Worm (Caenorhabditis elegans) whole organism, young adult: ENCODE measurements around the gene F27E5.8.

Experiments
- B0261.1 ChIP-seq: sonication (generic microtip); optimal IDR thresholded peaks from 2 replicates; lab custom pipeline; 2016; ENCODE audit warnings: mild to moderate bottlenecking, missing genetic modification characterization, moderate library complexity, missing compliant biosample characterization
- B0336.3 ChIP-seq: fragments of 200-800 bp; sonication (Bioruptor generic); IDR thresholded peaks from 2 replicates; pipeline ENCODE4 v1.3.6; 2022; ENCODE audit warnings: missing genetic modification characterization, missing compliant biosample characterization
- C17E4.6 ChIP-seq: fragments of 200-800 bp; sonication (Bioruptor generic); IDR thresholded peaks from 2 replicates; pipeline ENCODE4 v1.3.6; 2022; ENCODE audit warnings: missing genetic modification reagents, missing genetic modification characterization, missing compliant biosample characterization
- F37B4.10 ChIP-seq: fragments of 200-800 bp; sonication (Bioruptor generic); IDR thresholded peaks from 2 replicates; pipeline ENCODE4 v1.3.6; 2022; ENCODE audit warnings: missing genetic modification characterization, missing compliant biosample characterization
- F57A8.1 ChIP-seq: fragments of 200-800 bp; sonication (Bioruptor generic); optimal IDR thresholded peaks from 2 replicates; lab custom pipeline; 2018; ENCODE audit warnings: mild to moderate bottlenecking, missing genetic modification characterization, moderate library complexity, missing compliant biosample characterization
- K11D2.4 ChIP-seq: fragments of 200-800 bp; sonication (Bioruptor generic); IDR thresholded peaks from 2 replicates; pipeline ENCODE4 v1.3.6; 2022; ENCODE audit warnings: missing genetic modification reagents, missing genetic modification characterization, missing compliant biosample characterization
- K12H6.12 ChIP-seq: fragments of 200-800 bp; sonication (Bioruptor generic); optimal IDR thresholded peaks from 2 replicates; lab custom pipeline; 2018; ENCODE audit warnings: mild to moderate bottlenecking, missing genetic modification characterization, missing compliant biosample characterization
- Y79H2A.3 ChIP-seq: fragments of 200-800 bp; sonication (Bioruptor generic); conservative IDR thresholded peaks from 2 replicates; pipeline ENCODE4 v1.3.6; 2022; ENCODE audit warnings: missing genetic modification reagents, missing genetic modification characterization, missing compliant biosample characterization
- akir-1 ChIP-seq: fragments of 200-800 bp; sonication (Bioruptor generic); optimal IDR thresholded peaks from 2 replicates; lab custom pipeline; 2018; ENCODE audit warnings: mild to moderate bottlenecking, missing genetic modification characterization, moderate library complexity, missing compliant biosample characterization
- atf-7 ChIP-seq: sonication (generic microtip); optimal IDR thresholded peaks from 2 replicates; lab custom pipeline; 2017; ENCODE audit warnings: mild to moderate bottlenecking, missing genetic modification characterization, missing compliant biosample characterization
- attf-5 ChIP-seq: fragments of 200-800 bp; sonication (Bioruptor generic); optimal IDR thresholded peaks from 2 replicates; lab custom pipeline; 2018; ENCODE audit warnings: mild to moderate bottlenecking, missing genetic modification characterization, missing compliant biosample characterization
- ccch-3 ChIP-seq: fragments of 200-800 bp; sonication (Bioruptor generic); optimal IDR thresholded peaks from 2 replicates; lab custom pipeline; 2018; ENCODE audit warnings: mild to moderate bottlenecking, missing genetic modification characterization, missing compliant biosample characterization
- cebp-1 ChIP-seq, 2 experiments: fragments of 200-800 bp in 1 of 2; sonication (Bioruptor generic) in 1 of 2; sonication (generic microtip) in 1 of 2; IDR thresholded peaks in 1 of 2; optimal IDR thresholded peaks in 1 of 2; 2 replicates each; pipeline versions ENCODE4 v1.3.6 to Lab custom; 2017 to 2022; ENCODE audit warnings: missing compliant biosample characterization in 2 of 2, missing genetic modification characterization in 2 of 2, mild to moderate bottlenecking in 1 of 2, missing genetic modification reagents in 1 of 2, moderate library complexity in 1 of 2
- ceh-27 ChIP-seq: fragments of 200-800 bp; sonication (Bioruptor generic); optimal IDR thresholded peaks from 2 replicates; lab custom pipeline; 2018; ENCODE audit warnings: mild to moderate bottlenecking, missing genetic modification characterization, moderate library complexity, missing compliant biosample characterization
- ceh-91 ChIP-seq: fragments of 200-800 bp; sonication (Bioruptor generic); IDR thresholded peaks from 2 replicates; pipeline ENCODE4 v1.3.6; 2022; ENCODE audit warnings: missing genetic modification reagents, missing genetic modification characterization, missing compliant biosample characterization
- chd-7 ChIP-seq: sonication (generic microtip); optimal IDR thresholded peaks from 2 replicates; lab custom pipeline; 2016; ENCODE audit warnings: mild to moderate bottlenecking, missing genetic modification characterization, moderate library complexity, missing compliant biosample characterization
- die-1 ChIP-seq: sonication (generic microtip); optimal IDR thresholded peaks from 2 replicates; lab custom pipeline; 2016; ENCODE audit warnings: missing genotype, mild to moderate bottlenecking, missing genetic modification characterization, missing compliant biosample characterization
- dox-1 ChIP-seq: fragments of 200-800 bp; sonication (Bioruptor generic); IDR thresholded peaks from 2 replicates; pipeline ENCODE4 v1.3.6; 2022; ENCODE audit warnings: missing genetic modification reagents, missing genetic modification characterization, missing compliant biosample characterization
- egrh-3 ChIP-seq: fragments of 200-800 bp; sonication (Bioruptor generic); IDR thresholded peaks from 2 replicates; pipeline ENCODE4 v1.3.6; 2022; ENCODE audit warnings: missing genetic modification reagents, missing genetic modification characterization, missing compliant biosample characterization
- ekl-4 ChIP-seq: fragments of 200-800 bp; sonication (Bioruptor generic); IDR thresholded peaks from 2 replicates; pipeline ENCODE4 v1.3.6; 2022; ENCODE audit warnings: missing genetic modification reagents, missing genetic modification characterization, missing compliant biosample characterization
- gei-17 ChIP-seq: fragments of 200-800 bp; sonication (Bioruptor generic); optimal IDR thresholded peaks from 2 replicates; lab custom pipeline; 2018; ENCODE audit warnings: mild to moderate bottlenecking, missing genetic modification characterization, missing compliant biosample characterization
- hlh-26 ChIP-seq: fragments of 200-800 bp; sonication (Bioruptor generic); conservative IDR thresholded peaks from 2 replicates; pipeline ENCODE4 v1.3.6; 2022; ENCODE audit warnings: missing genetic modification reagents, missing genetic modification characterization, missing compliant biosample characterization
- hmg-1.2 ChIP-seq: fragments of 200-800 bp; sonication (Bioruptor generic); IDR thresholded peaks from 2 replicates; pipeline ENCODE4 v1.3.6; 2022; ENCODE audit warnings: missing genetic modification reagents, missing genetic modification characterization, missing compliant biosample characterization
- let-526 ChIP-seq: fragments of 200-800 bp; sonication (Bioruptor generic); IDR thresholded peaks from 2 replicates; pipeline ENCODE4 v1.3.6; 2022; ENCODE audit warnings: missing genetic modification reagents, missing genetic modification characterization, missing compliant biosample characterization
- let-607 ChIP-seq, 2 experiments: fragments of 200-800 bp in 1 of 2; sonication (Bioruptor generic) in 1 of 2; sonication (generic microtip) in 1 of 2; optimal IDR thresholded peaks; 2 replicates each; lab custom pipeline; 2016 to 2018; ENCODE audit warnings: mild to moderate bottlenecking in 2 of 2, missing compliant biosample characterization in 2 of 2, missing genetic modification characterization in 2 of 2, moderate library complexity in 2 of 2, missing genotype in 1 of 2
- lin-35 ChIP-seq, 3 experiments: fragments of 150-350 bp in 2 of 3; sonication (generic microtip) in 1 of 3; optimal IDR thresholded peaks; 2 replicates each; lab custom pipeline; 2014 to 2018; ENCODE audit warnings: missing biosample characterization in 3 of 3, missing genetic modification characterization in 3 of 3, missing genetic modification reagents in 3 of 3
- lin-40 ChIP-seq: sonication (generic microtip); optimal IDR thresholded peaks from 2 replicates; lab custom pipeline; 2016; ENCODE audit warnings: missing genetic modification characterization, mild to moderate bottlenecking, missing compliant biosample characterization, missing genotype, missing genetic modification reagents
- lir-1 ChIP-seq: fragments of 200-800 bp; sonication (Bioruptor generic); conservative IDR thresholded peaks from 2 replicates; pipeline ENCODE4 v1.3.6; 2022; ENCODE audit warnings: missing genetic modification reagents, missing genetic modification characterization, missing compliant biosample characterization
- lsl-1 ChIP-seq: fragments of 200-800 bp; sonication (Bioruptor generic); optimal IDR thresholded peaks from 2 replicates; lab custom pipeline; 2018; ENCODE audit warnings: mild to moderate bottlenecking, missing genetic modification characterization, moderate library complexity, missing compliant biosample characterization
- madf-10 ChIP-seq: sonication (generic microtip); optimal IDR thresholded peaks from 2 replicates; lab custom pipeline; 2016; ENCODE audit warnings: mild to moderate bottlenecking, missing genetic modification characterization, missing compliant biosample characterization
- madf-6 ChIP-seq: fragments of 200-800 bp; sonication (Bioruptor generic); IDR thresholded peaks from 2 replicates; pipeline ENCODE4 v1.3.6; 2022; ENCODE audit warnings: missing genetic modification reagents, missing genetic modification characterization, missing compliant biosample characterization
- nfyb-1 ChIP-seq: fragments of 200-800 bp; sonication (Bioruptor generic); IDR thresholded peaks from 2 replicates; pipeline ENCODE4 v1.3.6; 2022; ENCODE audit warnings: missing genetic modification reagents, missing genetic modification characterization, missing compliant biosample characterization
- nhr-27 ChIP-seq: fragments of 200-800 bp; sonication (Bioruptor generic); optimal IDR thresholded peaks from 2 replicates; lab custom pipeline; 2018; ENCODE audit warnings: mild to moderate bottlenecking, missing genetic modification characterization, moderate library complexity, missing compliant biosample characterization
- nhr-80 ChIP-seq: sonication (generic microtip); optimal IDR thresholded peaks from 2 replicates; lab custom pipeline; 2016; ENCODE audit warnings: missing genetic modification characterization, missing compliant biosample characterization
- rcor-1 ChIP-seq: fragments of 200-800 bp; sonication (Bioruptor generic); IDR thresholded peaks from 2 replicates; pipeline ENCODE4 v1.3.6; 2022; ENCODE audit warnings: missing genetic modification reagents, missing genetic modification characterization, missing compliant biosample characterization
- rpc-1 ChIP-seq, 2 experiments: fragments of 150-350 bp in 1 of 2; sonication (generic microtip) in 1 of 2; optimal IDR thresholded peaks; 2 replicates each; lab custom pipeline; 2014 to 2018; ENCODE audit warnings: missing biosample characterization in 1 of 2, missing genetic modification characterization in 1 of 2, missing genetic modification reagents in 1 of 2, missing genotype in 1 of 2
- snpc-4 ChIP-seq, 5 experiments: fragments of 150-350 bp in 1 of 5; sonication (generic microtip) in 4 of 5; optimal IDR thresholded peaks; 2 replicates each; lab custom pipeline; 2014 to 2018; ENCODE audit warnings: missing genetic modification characterization in 5 of 5, missing biosample characterization in 3 of 5, antibody characterized with exemption in 2 of 5, mild to moderate bottlenecking in 2 of 5, missing compliant biosample characterization in 2 of 5, missing genotype in 2 of 5, moderate library complexity in 2 of 5, missing genetic modification reagents in 1 of 5
- tbp1 ChIP-seq: fragments of 200-800 bp; sonication (Bioruptor generic); optimal IDR thresholded peaks from 2 replicates; lab custom pipeline; 2018; ENCODE audit warnings: mild to moderate bottlenecking, missing genetic modification characterization, missing compliant biosample characterization
- tlf-1 ChIP-seq: fragments of 200-800 bp; sonication (Bioruptor generic); optimal IDR thresholded peaks from 2 replicates; lab custom pipeline; 2018; ENCODE audit warnings: mild to moderate bottlenecking, missing genetic modification characterization, missing compliant biosample characterization
- zfh-2 ChIP-seq: fragments of 200-800 bp; sonication (Bioruptor generic); conservative IDR thresholded peaks from 2 replicates; pipeline ENCODE4 v1.3.6; 2022; ENCODE audit warnings: missing genetic modification reagents, missing genetic modification characterization, missing compliant biosample characterization
- zim-3 ChIP-seq: sonication (generic microtip); optimal IDR thresholded peaks from 2 replicates; lab custom pipeline; 2017; ENCODE audit warnings: mild to moderate bottlenecking, missing genetic modification characterization, moderate library complexity, missing compliant biosample characterization
- ztf-18 ChIP-seq: sonication (generic microtip); optimal IDR thresholded peaks from 2 replicates; lab custom pipeline; 2016; ENCODE audit warnings: missing genotype, mild to moderate bottlenecking, missing genetic modification characterization, missing compliant biosample characterization
- ztf-26 ChIP-seq: sonication (generic microtip); optimal IDR thresholded peaks from 2 replicates; lab custom pipeline; 2017; ENCODE audit warnings: missing genetic modification characterization, missing compliant biosample characterization

F27E5.8 gene

ce11 chrII:10168905-10169782 is 41.9 kb upstream of the F27E5.8 start, which contains the start of gene daf-19:
Gene daf-19, minus strand, starts transcription at chrII:10169346.
- TF ChIP-seq gei-17 (no peak), rcor-1 (GFP tag; lab: Robert Waterston, UW) (0 out of 2 replicates have a peak, but pooled peaks have one; percentile 29), attf-5 (GFP tag; lab: Kevin White, UChicago) (peak; percentile 38), ztf-26 (tag; lab: Kevin White, UChicago) (peak; percentile 6), B0336.3 (0 out of 2 replicates have a peak, but pooled peaks have one; percentile 21), tbp1 (GFP tag; lab: Kevin White, UChicago) (peak; percentile 24), nhr-27 (tag; lab: Kevin White, UChicago) (no peak), nhr-80 (tag; lab: Kevin White, UChicago) (peak; percentile 35), chd-7 (tag; lab: Kevin White, UChicago) (peak; percentile 40), let-526 (GFP tag; lab: Robert Waterston, UW) (no peak), zfh-2 (peak; percentile 70), ekl-4 (GFP tag; lab: Robert Waterston, UW) (0 out of 2 replicates have a peak, but pooled peaks have one; percentile 33), egrh-3 (peak; percentile 45), hlh-26 (no peak), atf-7 (tag; lab: Kevin White, UChicago) (peak; percentile 4), cebp-1 (GFP tag; IDR thresholded peaks at IDR 0.05; lab: Robert Waterston, UW) (no peak), cebp-1 (tag; optimal IDR thresholded peaks at IDR 0.05; lab: Kevin White, UChicago) (peak; percentile 64), lin-40 (tag; lab: Kevin White, UChicago) (peak; percentile 23), snpc-4 (GFP tag; optimal IDR thresholded peaks at IDR 0.05; lab: Kevin White, UChicago) (no peak), snpc-4 (tag; optimal IDR thresholded peaks at IDR 0.05; lab: Kevin White, UChicago) (peak in 1 of 4 experiments; percentile 17), ztf-18 (peak; percentile 12), lsl-1 (GFP tag; lab: Kevin White, UChicago) (no peak), hmg-1.2 (GFP tag; lab: Robert Waterston, UW) (peak; percentile 64; the same call in 1 of the 2 replicates), F37B4.10 (GFP tag; lab: Robert Waterston, UW) (no peak), madf-6 (GFP tag; lab: Robert Waterston, UW) (peak; percentile 23; the same call in 1 of the 2 replicates), die-1 (tag; lab: Kevin White, UChicago) (peak; percentile 42), ceh-27 (GFP tag; lab: Kevin White, UChicago) (peak; percentile 59), K12H6.12 (tag; lab: Kevin White, UChicago) (peak; percentile 35), nfyb-1 (peak; percentile 79), let-607 (tag; optimal IDR thresholded peaks at IDR 0.05; lab: Kevin White, UChicago) (peak in 1 of 2 experiments; percentile 4), madf-10 (peak; percentile 4), dox-1 (GFP tag; lab: Robert Waterston, UW) (peak; percentile 57), K11D2.4 (GFP tag; lab: Robert Waterston, UW) (0 out of 2 replicates have a peak, but pooled peaks have one; percentile 31), tlf-1 (GFP tag; lab: Kevin White, UChicago) (no peak)

DNA sequence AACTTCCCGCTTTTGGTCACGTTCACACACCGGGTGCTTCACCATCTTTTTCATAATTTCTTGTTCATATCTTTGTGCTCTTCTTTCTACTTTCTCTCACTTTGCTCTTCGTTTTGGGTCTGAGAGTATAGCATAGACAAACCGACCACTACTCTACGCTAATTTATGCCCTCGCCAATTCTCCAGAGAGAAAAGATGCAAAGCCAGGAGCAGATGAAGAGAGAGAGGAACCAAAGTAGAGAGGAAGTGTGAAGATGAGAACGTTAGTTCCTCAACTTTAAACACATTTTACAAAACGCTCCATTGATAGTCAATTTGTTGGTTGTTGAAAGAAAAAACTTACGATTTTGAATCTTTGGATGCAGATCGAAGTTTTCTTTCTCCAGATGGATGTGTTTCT is 40.4 kb upstream of the F27E5.8 start:
- no peak for TF ChIP-seq cebp-1 (GFP tag; IDR thresholded peaks at IDR 0.05; lab: Robert Waterston, UW)
- TF ChIP-seq cebp-1 (tag; optimal IDR thresholded peaks at IDR 0.05; lab: Kevin White, UChicago) = no peak
- TF ChIP-seq zim-3 (tag; lab: Kevin White, UChicago) = no peak
- no peak for TF ChIP-seq ccch-3
- no peak for TF ChIP-seq B0261.1 (tag; lab: Kevin White, UChicago)
- TF ChIP-seq akir-1 (GFP tag; lab: Kevin White, UChicago) = no peak
- TF ChIP-seq ceh-91 (GFP tag; lab: Robert Waterston, UW) = no peak
- no peak for TF ChIP-seq dox-1 (GFP tag; lab: Robert Waterston, UW)
- TF ChIP-seq Y79H2A.3 (GFP tag; lab: Robert Waterston, UW) = no peak
- TF ChIP-seq lin-35 (GFP tag; optimal IDR thresholded peaks at IDR 0.05; lab: Kevin White, UChicago) = no peak
- no peak for TF ChIP-seq hlh-26
- TF ChIP-seq F57A8.1 (GFP tag; lab: Kevin White, UChicago) = no peak
- TF ChIP-seq lir-1 (GFP tag; lab: Robert Waterston, UW) = no peak
- no peak for TF ChIP-seq egrh-3
- no peak for TF ChIP-seq C17E4.6 (GFP tag; lab: Robert Waterston, UW)
- no peak for TF ChIP-seq rpc-1 (optimal IDR thresholded peaks at IDR 0.05; lab: Kevin White, UChicago)
- no peak for TF ChIP-seq rpc-1 (tag; optimal IDR thresholded peaks at IDR 0.05; lab: Kevin White, UChicago)
- no peak for TF ChIP-seq tlf-1 (GFP tag; lab: Kevin White, UChicago)
- no peak for TF ChIP-seq madf-10
